Worm (Caenorhabditis elegans): Measurements from ENCODE around the gene ZK381.2.

Gene ZK381.2

ce11 chrIV:6965192-6965591, at the start of gene ZK381.2:
ZK381.2 (plus strand) TSS chrIV:6965492.
- TF ChIP-seq nhr-27 (tag; optimal IDR thresholded peaks at IDR 0.05): no peak
- no peak for TF ChIP-seq F33H1.4 (GFP tag; IDR thresholded peaks at IDR 0.05)
- no peak for TF ChIP-seq T26A5.8 (tag; optimal IDR thresholded peaks at IDR 0.05)
- no peak for TF ChIP-seq ceh-27 (GFP tag; optimal IDR thresholded peaks at IDR 0.05)
- TF ChIP-seq lsl-1 (GFP tag; optimal IDR thresholded peaks at IDR 0.05): no peak
- TF ChIP-seq C17E4.6 (GFP tag; IDR thresholded peaks at IDR 0.05): no peak
- no peak for TF ChIP-seq hlh-26 (GFP tag; conservative IDR thresholded peaks at IDR 0.05)
- TF ChIP-seq tbx-9 (tag; optimal IDR thresholded peaks at IDR 0.05; ENCODE audit: borderline replicate concordance): no peak
- TF ChIP-seq ceh-100 (GFP tag; IDR thresholded peaks at IDR 0.05): no peak
- TF ChIP-seq ceh-91 (GFP tag; IDR thresholded peaks at IDR 0.05): no peak
- TF ChIP-seq hmg-1.2 (GFP tag; IDR thresholded peaks at IDR 0.05): no peak
- TF ChIP-seq ceh-79 (tag; optimal IDR thresholded peaks at IDR 0.05): no peak
- no peak for TF ChIP-seq mes-4 (tag; optimal IDR thresholded peaks at IDR 0.05)
- no peak for TF ChIP-seq F55B11.4 (tag; optimal IDR thresholded peaks at IDR 0.05; ENCODE audit: borderline replicate concordance, insufficient read depth)
- no peak for TF ChIP-seq Y56A3A.18 (GFP tag; IDR thresholded peaks at IDR 0.05)
- TF ChIP-seq nhr-80 (tag; optimal IDR thresholded peaks at IDR 0.05): no peak
- TF ChIP-seq ztf-18 (tag; optimal IDR thresholded peaks at IDR 0.05): no peak
- TF ChIP-seq cebp-2 (GFP tag; IDR thresholded peaks at IDR 0.05): no peak
- TF ChIP-seq sptf-2 (GFP tag; optimal IDR thresholded peaks at IDR 0.05): no peak
- no peak for TF ChIP-seq D2030.7 (GFP tag; IDR thresholded peaks at IDR 0.05)

- TF ChIP-seq lsl-1 (GFP tag; optimal IDR thresholded peaks at IDR 0.05) (no peak), F33H1.4 (GFP tag; IDR thresholded peaks at IDR 0.05) (0 out of 2 replicates have a peak, but pooled peaks have one; percentile 20), rec-8 (tag; optimal IDR thresholded peaks at IDR 0.05) (no peak), mel-28 (tag; optimal IDR thresholded peaks at IDR 0.05; ENCODE audit: borderline replicate concordance) (no peak), lin-54 (GFP tag; optimal IDR thresholded peaks at IDR 0.05) (no peak), madf-3 (GFP tag; IDR thresholded peaks at IDR 0.05) (0 out of 2 replicates have a peak, but pooled peaks have one; percentile 55), hsf-1 (GFP tag; IDR thresholded peaks at IDR 0.05) (no peak), Y53G8AR.9 (GFP tag; conservative IDR thresholded peaks at IDR 0.05) (0 out of 2 replicates have a peak, but pooled peaks have one; percentile 57), cebp-1 (GFP tag; IDR thresholded peaks at IDR 0.05) (no peak), cebp-1 (tag; optimal IDR thresholded peaks at IDR 0.05) (peak; percentile 5), chd-7 (tag; optimal IDR thresholded peaks at IDR 0.05) (no peak), him-1 (tag; optimal IDR thresholded peaks at IDR 0.05) (peak; percentile 64), lin-26 (GFP tag; IDR thresholded peaks at IDR 0.05) (0 out of 2 replicates have a peak, but pooled peaks have one; percentile 49), ztf-25 (GFP tag; IDR thresholded peaks at IDR 0.05) (no peak), F57C9.4 (tag; optimal IDR thresholded peaks at IDR 0.05) (no peak), snpc-4 (GFP tag; optimal IDR thresholded peaks at IDR 0.05) (no peak), snpc-4 (tag; optimal IDR thresholded peaks at IDR 0.05) (peak in 2 of 4 experiments; percentile 35 to 56), ekl-4 (GFP tag; IDR thresholded peaks at IDR 0.05) (no peak), attf-6 (GFP tag; IDR thresholded peaks at IDR 0.05) (no peak), ztf-6 (GFP tag; IDR thresholded peaks at IDR 0.05) (no peak), hmg-1.2 (GFP tag; IDR thresholded peaks at IDR 0.05) (peak; percentile 28; the same call in 1 of the 2 replicates), Y56A3A.18 (GFP tag; IDR thresholded peaks at IDR 0.05) (peak; percentile 70; the same call in 1 of the 2 replicates), egl-18 (GFP tag; IDR thresholded peaks at IDR 0.05) (no peak), ceh-79 (tag; optimal IDR thresholded peaks at IDR 0.05) (no peak), F23B12.7 (tag; optimal IDR thresholded peaks at IDR 0.05; ENCODE audit: insufficient read depth) (no peak), hrde-1 (tag; optimal IDR thresholded peaks at IDR 0.05; ENCODE audit: borderline replicate concordance) (peak; percentile 25), ama-1 (optimal IDR thresholded peaks at IDR 0.05) (no peak), ama-1 (GFP tag; optimal IDR thresholded peaks at IDR 0.05) (peak in 1 of 2 experiments; percentile 32), C06A6.2 (GFP tag; conservative IDR thresholded peaks at IDR 0.05) (no peak), cebp-2 (GFP tag; IDR thresholded peaks at IDR 0.05) (no peak), F49E8.2 (tag; optimal IDR thresholded peaks at IDR 0.05; ENCODE audit: insufficient read depth) (peak; percentile 4), F52B5.7 (tag; optimal IDR thresholded peaks at IDR 0.05) (no peak), snpc-1.1 (tag; optimal IDR thresholded peaks at IDR 0.05; ENCODE audit: insufficient read depth) (peak; percentile 47)
Observed at ce11 chrIV:6916831-6917230, 48.5 kb upstream of the ZK381.2 start.

Data from whole organism, young adult.